Fruit fly (Drosophila melanogaster) S2 (cell line): ENCODE data around the gene Fuca.

Experiments
- CG8478 ChIP-seq: fragments of >200 bp; optimal IDR thresholded peaks from 2 replicates; lab custom pipeline; 2018
- CTCF ChIP-seq, 2 experiments: fragments of >200 bp; optimal IDR thresholded peaks; 2 replicates each; lab custom pipeline; 2018

Gene Fuca

DNA sequence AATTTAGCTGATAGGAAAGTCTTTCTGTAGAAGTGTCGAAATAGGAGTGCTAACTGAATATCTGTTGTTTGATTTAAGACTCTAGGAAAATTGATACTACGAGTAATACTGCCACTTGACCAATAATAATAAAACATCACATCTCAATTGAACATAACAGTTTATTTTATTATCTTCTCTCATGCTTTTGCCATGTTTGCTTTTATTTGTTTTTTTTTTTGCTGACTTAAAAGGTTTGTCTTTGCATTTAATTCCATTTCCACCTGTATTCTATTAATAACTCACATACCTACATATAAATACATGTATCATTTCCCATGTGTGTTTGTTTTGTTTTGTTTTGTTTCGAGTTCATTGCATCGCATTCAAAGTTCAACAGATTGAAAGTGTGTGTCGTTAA is at the start of gene Fuca, which contains the start of gene CG11714:
TSS of gene Fuca (minus strand) at position 101 of the 400 bp plus-strand sequence.
TSS of gene CG11714 (minus strand) at position 101 of the 400 bp plus-strand sequence.
- TF ChIP-seq CG8478 (lab: Kevin White, UChicago) (no peak), CTCF (optimal IDR thresholded peaks at IDR 0.05; lab: Kevin White, UChicago) (no peak)

DNA sequence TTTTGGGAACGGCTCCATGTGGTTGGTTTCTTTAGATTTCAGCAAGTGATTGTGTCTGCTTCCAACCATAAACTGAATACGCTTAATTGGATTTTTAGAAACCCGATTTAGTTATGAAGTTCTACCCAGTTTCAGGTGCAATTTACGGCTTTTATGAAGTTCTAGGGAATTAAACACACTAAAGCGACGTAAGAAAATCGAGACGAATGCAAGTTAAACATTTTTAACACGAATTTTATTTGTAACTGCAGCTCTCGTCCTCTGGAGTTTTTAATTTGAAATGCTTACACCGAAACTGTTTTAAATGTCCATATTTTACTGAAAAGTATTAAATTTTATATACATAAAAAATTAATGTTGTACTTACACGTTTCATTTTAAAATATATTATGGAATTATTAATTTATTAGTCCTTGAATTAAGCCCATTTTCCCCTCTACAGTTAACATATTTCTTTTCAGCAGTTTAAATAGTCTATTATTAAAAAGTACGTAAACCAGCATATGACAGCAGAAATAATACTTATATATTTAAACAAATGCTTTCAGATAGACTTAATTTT is 41.5 kb upstream of the Fuca start, which contains the start of the genes CG46412 and CG33267:
TSS of gene CG46412 (minus strand) at position 101 of the 562 bp plus-strand sequence.
TSS of gene CG33267 (plus strand) at position 512 of the 562 bp plus-strand sequence.
- TF ChIP-seq CTCF (optimal IDR thresholded peaks at IDR 0.05; lab: Kevin White, UChicago) (no peak), CG8478 (lab: Kevin White, UChicago) (no peak)

DNA sequence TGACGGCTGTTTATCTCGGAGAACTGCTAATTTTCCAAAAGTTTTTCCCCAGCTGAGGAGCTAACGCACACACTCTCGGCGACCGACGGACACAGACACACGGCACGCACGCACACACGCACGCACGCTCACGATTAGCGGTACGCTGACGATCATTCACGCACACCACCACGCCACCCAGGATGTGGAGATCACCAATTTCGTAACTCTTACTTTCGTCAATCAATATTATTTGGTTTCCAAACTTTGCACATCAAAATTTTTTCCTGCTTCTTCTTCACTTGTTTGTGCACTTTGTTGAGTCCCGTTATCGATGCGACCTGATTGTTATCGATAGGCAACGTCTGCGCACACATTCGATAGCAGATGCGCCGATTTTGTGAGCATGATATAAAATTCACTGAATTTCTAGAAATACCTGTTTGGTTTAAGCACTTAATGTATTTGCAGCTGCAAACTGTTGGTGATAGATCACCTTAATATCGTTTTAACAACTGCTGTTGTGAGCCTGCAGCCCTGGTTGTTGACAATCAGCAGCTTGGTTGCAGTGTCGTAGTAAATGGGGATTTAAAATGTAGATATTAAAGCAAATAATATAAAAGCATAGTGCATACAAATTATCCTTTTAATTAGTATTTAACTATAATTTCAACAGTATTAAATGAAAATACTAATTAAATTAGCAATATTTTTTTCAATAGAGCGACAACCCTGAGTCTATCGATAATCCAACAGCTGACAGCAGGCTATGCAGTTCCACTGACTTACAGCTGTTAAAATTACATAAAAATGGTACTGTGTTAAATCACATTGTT is 39.6 kb upstream of the Fuca start, which contains the start of the genes CG7394 and Mob2:
TSS of gene CG7394 (plus strand) at position 51 of the 815 bp plus-strand sequence.
TSS of gene Mob2 (minus strand) at position 288 of the 815 bp plus-strand sequence.
- TF ChIP-seq CG8478 (lab: Kevin White, UChicago): no peak
- peak in 1 of 2 experiments; percentile 36 for TF ChIP-seq CTCF (optimal IDR thresholded peaks at IDR 0.05; lab: Kevin White, UChicago)

DNA sequence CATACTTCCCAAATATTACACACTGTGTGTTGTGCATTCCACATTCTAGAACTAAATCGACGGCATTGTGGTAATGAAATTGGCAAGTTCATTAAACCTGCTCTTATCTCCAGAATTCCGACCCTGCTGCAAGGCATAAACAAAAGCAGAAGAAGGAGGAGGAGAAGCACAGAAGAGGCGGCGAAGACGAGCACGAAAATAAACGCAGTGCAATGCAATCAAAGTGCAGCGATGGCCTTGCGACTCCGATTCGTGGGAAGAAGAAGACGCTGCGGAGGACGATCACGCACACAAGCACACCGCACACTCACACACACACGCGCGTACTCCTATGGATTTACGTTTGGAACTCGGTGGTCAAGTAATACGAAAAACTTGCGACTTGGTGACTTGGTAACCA is 38.4 kb upstream of the Fuca start:
- TF ChIP-seq CTCF (optimal IDR thresholded peaks at IDR 0.05; lab: Kevin White, UChicago) (no peak), CG8478 (lab: Kevin White, UChicago) (no peak)

DNA sequence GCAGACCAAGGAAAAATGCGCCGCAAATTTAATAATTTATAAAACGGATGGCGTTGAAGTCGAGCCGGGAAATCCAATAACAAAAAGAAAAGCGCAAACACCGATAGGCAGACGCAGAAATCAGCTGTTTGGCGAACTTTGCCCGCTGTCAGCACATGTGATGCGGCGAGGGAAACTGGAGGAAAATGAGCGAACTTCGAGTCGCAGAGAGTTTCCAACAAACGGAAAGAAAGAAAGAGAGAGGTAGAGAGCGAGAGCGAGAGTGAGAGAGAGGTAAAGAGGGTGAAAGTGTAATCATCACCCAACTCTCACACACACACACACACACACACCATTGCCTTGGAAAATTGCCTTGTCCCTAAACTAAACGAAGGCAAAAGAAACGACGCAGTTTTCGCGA is 34.7 kb upstream of the Fuca start:
- no peak for TF ChIP-seq CG8478 (lab: Kevin White, UChicago)
- TF ChIP-seq CTCF (optimal IDR thresholded peaks at IDR 0.05; lab: Kevin White, UChicago): no peak

DNA sequence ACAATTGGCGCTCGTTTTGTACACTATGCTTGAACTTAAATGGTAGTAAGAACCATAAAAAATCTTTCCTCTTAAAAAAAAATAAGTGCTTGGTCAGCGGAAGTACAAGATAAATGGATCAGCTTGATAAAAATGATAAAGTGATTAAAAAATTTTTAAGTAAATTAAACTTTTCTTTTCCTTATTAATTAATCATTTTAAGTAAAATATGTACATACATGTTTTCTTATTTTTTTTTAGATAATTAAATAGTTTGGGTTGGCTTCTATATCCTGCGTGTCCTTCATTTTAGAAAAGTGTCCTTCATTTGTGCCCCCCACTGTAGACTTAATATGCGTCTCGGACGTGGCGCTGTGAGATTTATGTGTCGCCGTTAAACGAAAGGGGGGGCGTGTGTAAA is 34.1 kb upstream of the Fuca start:
- TF ChIP-seq CG8478 (lab: Kevin White, UChicago): no peak
- no peak for TF ChIP-seq CTCF (optimal IDR thresholded peaks at IDR 0.05; lab: Kevin White, UChicago)

DNA sequence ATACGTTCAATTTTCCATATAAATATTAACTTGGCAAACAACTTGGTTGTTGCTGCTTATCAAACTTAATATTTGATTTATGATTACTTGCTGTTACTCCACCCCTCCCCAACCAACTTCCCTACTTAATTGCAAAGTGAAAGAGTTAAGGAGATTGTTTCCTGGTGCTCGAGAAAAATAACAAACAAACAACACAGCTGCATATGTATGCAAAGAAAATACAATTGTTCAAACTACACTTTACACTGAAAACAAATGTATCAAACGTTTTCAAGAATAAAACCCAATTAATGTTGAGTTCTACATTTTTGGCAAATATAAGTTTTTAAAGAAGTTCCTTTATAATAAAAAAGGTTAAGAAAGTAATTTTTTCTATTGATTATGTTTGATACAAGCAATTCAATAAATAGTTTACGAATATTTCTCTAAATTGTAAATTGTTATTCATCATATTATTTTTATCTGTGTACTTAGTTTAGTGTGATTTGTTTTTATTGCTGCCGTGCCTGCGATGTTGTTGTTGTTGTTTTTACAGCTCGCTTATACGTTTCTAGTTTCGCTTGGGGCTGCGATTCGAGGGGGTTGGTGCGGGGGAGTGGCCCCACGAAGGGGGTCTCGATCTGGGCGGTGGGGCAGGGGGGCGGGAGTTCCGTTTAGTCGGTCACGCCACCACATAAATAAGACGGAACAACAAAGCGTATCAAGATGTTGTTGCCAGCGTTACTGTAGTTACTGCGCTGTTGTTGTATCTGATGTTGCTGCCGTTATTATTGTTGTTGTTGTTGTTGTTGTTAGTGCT is 33.3 kb upstream of the Fuca start:
- TF ChIP-seq CTCF (optimal IDR thresholded peaks at IDR 0.05; lab: Kevin White, UChicago): no peak
- no peak for TF ChIP-seq CG8478 (lab: Kevin White, UChicago)

DNA sequence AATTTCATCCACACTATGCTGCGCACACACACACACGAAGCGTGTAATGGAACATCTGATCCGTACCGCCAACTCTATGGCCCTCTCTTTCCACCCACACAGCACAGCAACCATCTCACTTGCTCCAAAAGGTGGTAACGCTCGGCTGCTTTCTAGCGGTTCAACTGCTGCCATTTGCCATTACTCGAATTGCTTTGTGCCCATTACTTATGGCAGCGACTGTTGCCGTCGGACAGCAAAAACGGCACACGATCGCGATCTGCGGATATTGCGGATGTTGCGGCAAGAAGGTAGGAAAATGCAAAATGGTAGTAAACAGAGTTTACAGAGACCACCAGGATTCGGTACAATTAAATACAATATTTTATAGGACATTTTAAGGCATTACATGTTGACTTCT is 32.3 kb upstream of the Fuca start:
- TF ChIP-seq CG8478 (lab: Kevin White, UChicago) (no peak), CTCF (optimal IDR thresholded peaks at IDR 0.05; lab: Kevin White, UChicago) (peak in 1 of 2 experiments; percentile 15)

DNA sequence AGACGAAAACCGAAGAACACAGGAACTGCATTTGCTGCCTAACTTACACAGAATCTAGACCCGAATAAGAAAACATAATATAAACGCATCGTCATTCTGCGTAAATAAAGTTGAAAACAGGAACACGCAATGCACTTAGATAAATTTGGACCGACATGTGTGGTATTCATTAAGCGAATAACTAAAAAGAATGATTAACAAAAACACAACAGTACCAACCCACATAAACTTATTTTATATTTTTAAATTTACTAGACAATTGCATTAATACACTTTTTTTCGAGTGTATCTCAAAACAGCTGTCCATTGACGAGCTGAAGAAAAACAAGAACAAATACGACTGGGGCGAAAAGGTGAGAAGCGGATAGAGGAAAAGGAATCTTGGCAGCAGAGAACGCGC is 31.8 kb upstream of the Fuca start:
- TF ChIP-seq CG8478 (lab: Kevin White, UChicago) (no peak), CTCF (optimal IDR thresholded peaks at IDR 0.05; lab: Kevin White, UChicago) (no peak)

DNA sequence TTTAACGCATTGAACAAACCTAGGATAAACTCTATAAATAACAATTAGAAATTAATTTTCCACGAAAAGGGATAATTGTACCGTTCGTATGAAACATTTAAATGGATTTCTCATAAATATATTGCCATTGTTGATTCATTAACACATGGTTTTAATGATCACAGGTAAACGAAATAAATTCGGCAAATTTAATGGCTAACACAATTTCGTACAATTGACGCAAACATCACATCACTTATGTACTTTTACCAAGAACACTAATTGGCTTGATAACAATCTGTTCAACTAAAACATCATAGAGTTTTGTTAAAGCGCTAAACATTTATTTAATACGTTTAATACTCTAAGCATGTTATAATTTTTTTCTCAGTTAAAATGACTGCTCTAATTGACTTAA is 31.2 kb upstream of the Fuca start:
- TF ChIP-seq CG8478 (lab: Kevin White, UChicago) (no peak), CTCF (optimal IDR thresholded peaks at IDR 0.05; lab: Kevin White, UChicago) (no peak)

DNA sequence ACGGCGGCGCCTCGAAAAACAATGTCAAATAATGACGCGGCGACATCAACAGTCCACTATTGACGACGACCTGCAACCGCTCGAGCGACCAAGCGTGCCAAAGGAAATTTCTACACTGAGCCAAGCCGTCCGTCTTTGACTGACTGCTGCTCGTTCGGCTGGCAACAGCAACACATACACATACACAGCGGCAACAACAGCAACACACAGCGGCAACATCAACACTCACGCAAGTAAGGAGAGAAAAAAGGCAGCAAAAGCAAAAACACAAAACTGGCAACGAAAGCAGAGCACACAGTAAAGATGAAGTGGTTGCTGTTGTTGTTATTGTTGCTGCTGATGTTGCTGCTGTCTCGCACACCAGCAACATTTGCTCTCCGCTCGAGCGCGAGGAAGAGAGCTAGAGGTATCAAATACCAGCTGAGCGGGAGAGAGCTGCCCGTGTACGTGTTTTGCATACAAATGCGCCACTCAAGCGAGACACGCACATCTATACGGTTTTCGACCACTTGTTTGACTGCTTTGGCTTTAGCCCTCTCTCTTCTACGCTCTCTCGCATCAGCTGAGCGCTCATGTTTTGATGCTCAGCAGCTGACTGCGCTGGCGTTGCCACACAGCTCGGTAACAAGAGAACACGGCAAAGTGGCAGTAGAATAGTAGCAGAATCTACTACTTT is 30.6 kb upstream of the Fuca start:
- TF ChIP-seq CTCF (optimal IDR thresholded peaks at IDR 0.05; lab: Kevin White, UChicago) (no peak), CG8478 (lab: Kevin White, UChicago) (no peak)

DNA sequence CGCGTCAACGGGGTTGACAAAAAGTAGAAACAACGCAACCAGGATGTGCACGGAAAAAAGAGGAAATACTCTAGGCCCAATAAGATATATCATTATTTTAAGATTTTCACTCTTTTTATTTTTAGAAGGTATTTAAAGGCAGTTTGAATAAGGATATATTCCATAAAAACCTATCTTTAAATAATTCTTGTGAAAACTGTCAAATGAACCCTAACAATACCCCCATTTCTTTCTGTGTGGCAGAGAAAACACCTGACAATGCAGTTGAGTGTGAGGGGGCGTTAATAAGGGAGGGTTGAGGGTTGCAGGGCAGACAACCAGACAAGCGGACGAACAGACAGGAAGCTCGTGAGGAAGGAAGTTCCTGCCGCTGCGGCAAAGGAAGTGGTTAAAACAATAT is 29.4 kb upstream of the Fuca start:
- TF ChIP-seq CTCF (optimal IDR thresholded peaks at IDR 0.05; lab: Kevin White, UChicago): no peak
- no peak for TF ChIP-seq CG8478 (lab: Kevin White, UChicago)

DNA sequence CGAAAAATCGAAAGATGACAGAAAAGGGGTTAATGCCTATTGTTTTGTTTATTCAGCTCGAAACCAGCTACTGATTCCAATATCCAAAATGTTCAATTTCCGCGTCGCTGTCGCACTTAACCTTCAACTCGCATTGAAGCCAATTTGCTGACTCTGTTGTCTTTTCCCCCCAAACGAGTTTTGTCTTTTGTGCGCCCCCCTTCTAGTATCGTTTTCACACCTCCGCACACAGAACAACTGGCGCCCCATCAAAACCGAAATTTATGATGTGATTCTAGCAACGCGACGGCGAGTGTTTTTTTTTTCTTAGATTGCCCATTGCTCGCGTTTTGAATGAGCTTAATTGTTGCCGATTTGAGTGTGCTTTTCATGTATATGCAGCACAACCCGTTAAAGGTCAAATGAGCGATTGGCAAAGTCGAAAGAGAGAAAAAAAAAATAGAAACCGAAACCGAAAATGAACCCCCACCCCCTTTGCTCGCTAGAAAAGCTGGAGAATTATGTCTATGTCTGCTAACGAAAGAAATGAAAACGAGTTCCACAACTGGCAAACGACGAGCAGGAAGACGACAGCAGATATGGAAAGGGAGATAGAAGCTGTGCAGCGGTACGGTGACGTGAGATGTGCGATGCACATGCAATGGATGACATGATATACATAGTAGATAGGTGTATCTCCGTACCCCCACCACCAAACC is 28.0 kb upstream of the Fuca start:
- no peak for TF ChIP-seq CTCF (optimal IDR thresholded peaks at IDR 0.05; lab: Kevin White, UChicago)
- TF ChIP-seq CG8478 (lab: Kevin White, UChicago): no peak
